Worm (Caenorhabditis elegans): ENCODE measurements around the gene tbc-17.

DNA sequence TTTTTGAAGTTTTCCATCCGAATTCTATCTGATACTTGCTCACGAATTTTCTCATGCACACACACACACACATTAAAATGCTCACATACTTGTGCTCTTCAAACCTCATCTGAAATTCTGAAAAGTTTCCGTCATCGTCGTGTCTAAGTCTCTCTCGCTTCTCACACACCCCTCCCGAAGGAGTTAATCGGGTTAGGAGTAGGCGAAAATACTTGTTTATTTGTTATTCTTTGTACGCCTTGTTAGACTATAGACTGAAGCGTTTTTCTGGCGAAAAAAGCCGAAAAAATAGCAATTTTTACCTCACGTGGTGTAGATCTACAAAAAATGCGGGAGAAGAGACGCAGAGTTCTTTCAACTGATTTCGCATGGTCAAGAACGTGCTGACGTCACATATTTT, 3.3 kb upstream of the tbc-17 start:
- TF ChIP-seq nhr-237 (tag; optimal IDR thresholded peaks at IDR 0.05) (no peak), fos-1 (tag; optimal IDR thresholded peaks at IDR 0.05) (no peak), snpc-4 (tag; optimal IDR thresholded peaks at IDR 0.05) (no peak)
